Worm (Caenorhabditis elegans) whole organism, midembryonic: ENCODE data around the gene cct-8.
A peak's percentile ranks its signal among the peaks of the same experiment; 100 is the strongest.

ENCODE experiments used
- T22C8.4 ChIP-seq: fragments of 200-800 bp; sonication (Bioruptor generic); IDR thresholded peaks from 2 replicates; pipeline ENCODE4 v1.3.6; 2022; ENCODE audit warnings: missing genetic modification characterization, missing compliant biosample characterization
- cog-1 ChIP-seq: sonication (generic microtip); optimal IDR thresholded peaks from 2 replicates; lab custom pipeline; 2016; ENCODE audit warnings: missing genetic modification characterization, missing compliant biosample characterization
- flt-1 ChIP-seq: fragments of 200-800 bp; sonication (Bioruptor generic); IDR thresholded peaks from 2 replicates; pipeline ENCODE4 v1.3.6; 2022; ENCODE audit warnings: missing genetic modification characterization, missing compliant biosample characterization
- klf-2 ChIP-seq: fragments of 200-800 bp; sonication (Bioruptor generic); conservative IDR thresholded peaks from 2 replicates; pipeline ENCODE4 v1.3.6; 2022; ENCODE audit warnings: missing genetic modification reagents, missing genetic modification characterization, missing compliant biosample characterization
- med-1 ChIP-seq: sonication (generic microtip); optimal IDR thresholded peaks from 2 replicates; lab custom pipeline; 2017; ENCODE audit warnings: missing genetic modification characterization, mild to moderate bottlenecking, missing compliant biosample characterization, antibody characterized with exemption, missing genetic modification reagents; ENCODE audit not compliant: insufficient read depth
- ref-1 ChIP-seq: fragments of 200-800 bp; sonication (Bioruptor generic); conservative IDR thresholded peaks from 2 replicates; pipeline ENCODE4 v1.3.6; 2022; ENCODE audit warnings: missing genetic modification reagents, missing genetic modification characterization, missing compliant biosample characterization
- tab-1 ChIP-seq: fragments of 200-800 bp; sonication (Bioruptor generic); IDR thresholded peaks from 2 replicates; pipeline ENCODE4 v1.3.6; 2022; ENCODE audit warnings: missing genetic modification characterization, missing compliant biosample characterization
- ztf-23 ChIP-seq: fragments of 200-800 bp; sonication (Bioruptor generic); IDR thresholded peaks from 2 replicates; pipeline ENCODE4 v1.3.6; 2022; ENCODE audit warnings: missing genetic modification reagents, missing genetic modification characterization, missing compliant biosample characterization
- ztf-29 ChIP-seq: fragments of 200-800 bp; sonication (Bioruptor generic); IDR thresholded peaks from 2 replicates; pipeline ENCODE4 v1.3.6; 2022; ENCODE audit warnings: missing genetic modification reagents, missing genetic modification characterization, missing compliant biosample characterization

The cct-8 gene

ce11 chrIV:1113638-1114037 is 19.9 kb upstream of the cct-8 start, which contains the start of gene srx-14:
Gene srx-14, minus strand, starts transcription at chrIV:1113738.
- no peak for TF ChIP-seq T22C8.4 (GFP tag; lab: Robert Waterston, UW)
- TF ChIP-seq klf-2 (GFP tag; lab: Robert Waterston, UW) = no peak
- TF ChIP-seq flt-1 (GFP tag; lab: Robert Waterston, UW) = no peak
- no peak for TF ChIP-seq ref-1
- no peak for TF ChIP-seq med-1 (GFP tag; lab: Kevin White, UChicago)

- no peak for TF ChIP-seq ztf-29
- TF ChIP-seq med-1 (GFP tag; lab: Kevin White, UChicago) = no peak
- TF ChIP-seq tab-1 = no peak
- TF ChIP-seq ref-1 = no peak
- no peak for TF ChIP-seq cog-1 (tag; lab: Kevin White, UChicago)
- no peak for TF ChIP-seq ztf-23 (GFP tag; lab: Robert Waterston, UW)
- TF ChIP-seq klf-2 (GFP tag; lab: Robert Waterston, UW) = no peak
- no peak for TF ChIP-seq T22C8.4 (GFP tag; lab: Robert Waterston, UW)
- no peak for TF ChIP-seq flt-1 (GFP tag; lab: Robert Waterston, UW)
Measured at ce11 chrIV:1110999-1111398, 17.3 kb upstream of the cct-8 start.

ce11 chrIV:1108030-1108429 is 14.3 kb upstream of the cct-8 start:
- TF ChIP-seq klf-2 (GFP tag; lab: Robert Waterston, UW) = no peak
- TF ChIP-seq cog-1 (tag; lab: Kevin White, UChicago) = peak; percentile 35
- no peak for TF ChIP-seq ztf-29

- TF ChIP-seq cog-1 (tag; lab: Kevin White, UChicago) (no peak), tab-1 (no peak), ztf-29 (no peak), med-1 (GFP tag; lab: Kevin White, UChicago) (no peak), ztf-23 (GFP tag; lab: Robert Waterston, UW) (no peak), T22C8.4 (GFP tag; lab: Robert Waterston, UW) (no peak), flt-1 (GFP tag; lab: Robert Waterston, UW) (no peak), ref-1 (no peak), klf-2 (GFP tag; lab: Robert Waterston, UW) (no peak)
Measured at ce11 chrIV:1107190-1107589, 13.5 kb upstream of the cct-8 start, which contains the start of gene ost-1. Gene ost-1, plus strand, starts transcription at chrIV:1107396.

ce11 chrIV:1105999-1106398 is 12.3 kb upstream of the cct-8 start:
- TF ChIP-seq T22C8.4 (GFP tag; lab: Robert Waterston, UW) = no peak

- TF ChIP-seq med-1 (GFP tag; lab: Kevin White, UChicago) = no peak
- TF ChIP-seq T22C8.4 (GFP tag; lab: Robert Waterston, UW) = no peak
- TF ChIP-seq flt-1 (GFP tag; lab: Robert Waterston, UW) = no peak
- TF ChIP-seq ref-1 = no peak
- TF ChIP-seq klf-2 (GFP tag; lab: Robert Waterston, UW) = no peak
- no peak for TF ChIP-seq ztf-23 (GFP tag; lab: Robert Waterston, UW)
- TF ChIP-seq ztf-29 = no peak
- TF ChIP-seq tab-1 = no peak
- no peak for TF ChIP-seq cog-1 (tag; lab: Kevin White, UChicago)
Measured at ce11 chrIV:1105104-1105503, 11.4 kb upstream of the cct-8 start.

- TF ChIP-seq flt-1 (GFP tag; lab: Robert Waterston, UW) = no peak
- TF ChIP-seq cog-1 (tag; lab: Kevin White, UChicago) = no peak
- TF ChIP-seq klf-2 (GFP tag; lab: Robert Waterston, UW) = no peak
- no peak for TF ChIP-seq ref-1
- TF ChIP-seq ztf-23 (GFP tag; lab: Robert Waterston, UW) = no peak
- TF ChIP-seq ztf-29 = no peak
- no peak for TF ChIP-seq tab-1
- no peak for TF ChIP-seq T22C8.4 (GFP tag; lab: Robert Waterston, UW)
Measured at ce11 chrIV:1104518-1104917, 10.8 kb upstream of the cct-8 start, which contains the start of the genes C44B12.9 and C44B12.3. Gene C44B12.9, minus strand, starts transcription at chrIV:1104618. Gene C44B12.3, plus strand, starts transcription at chrIV:1104766.

- TF ChIP-seq tab-1 = no peak
- no peak for TF ChIP-seq ztf-29
- no peak for TF ChIP-seq cog-1 (tag; lab: Kevin White, UChicago)
- no peak for TF ChIP-seq ztf-23 (GFP tag; lab: Robert Waterston, UW)
- TF ChIP-seq ref-1 = no peak
- no peak for TF ChIP-seq med-1 (GFP tag; lab: Kevin White, UChicago)
- TF ChIP-seq klf-2 (GFP tag; lab: Robert Waterston, UW) = no peak
- TF ChIP-seq flt-1 (GFP tag; lab: Robert Waterston, UW) = no peak
Measured at ce11 chrIV:1097153-1097552, 3.4 kb upstream of the cct-8 start, which contains the start of gene cox-18. Gene cox-18, plus strand, starts transcription at chrIV:1097453.

- TF ChIP-seq klf-2 (GFP tag; lab: Robert Waterston, UW) (no peak), med-1 (GFP tag; lab: Kevin White, UChicago) (no peak), ztf-23 (GFP tag; lab: Robert Waterston, UW) (no peak), flt-1 (GFP tag; lab: Robert Waterston, UW) (no peak), T22C8.4 (GFP tag; lab: Robert Waterston, UW) (no peak), ztf-29 (no peak), cog-1 (tag; lab: Kevin White, UChicago) (no peak), ref-1 (no peak), tab-1 (no peak)
Measured at ce11 chrIV:1096154-1096553, 2.4 kb upstream of the cct-8 start.

ce11 chrIV:1086913-1087312 is 6.8 kb downstream of the cct-8 start, which contains the start of gene csn-4:
Gene csn-4, minus strand, starts transcription at chrIV:1087013.
- TF ChIP-seq ref-1 (no peak), flt-1 (GFP tag; lab: Robert Waterston, UW) (no peak), cog-1 (tag; lab: Kevin White, UChicago) (no peak), ztf-29 (no peak), T22C8.4 (GFP tag; lab: Robert Waterston, UW) (no peak), med-1 (GFP tag; lab: Kevin White, UChicago) (no peak), ztf-23 (GFP tag; lab: Robert Waterston, UW) (no peak), tab-1 (no peak), klf-2 (GFP tag; lab: Robert Waterston, UW) (no peak)
